Worm (Caenorhabditis elegans) whole organism, mixed stage, embryonic: Measurements from ENCODE around the gene moc-5.

Source experiments
- ceh-39 ChIP-seq: fragments of 150-350 bp; optimal IDR thresholded peaks from 2 replicates; lab custom pipeline; 2014; ENCODE audit warnings: missing biosample characterization, missing genetic modification characterization
- ceh-43 ChIP-seq: fragments of 200-800 bp; sonication (Bioruptor generic); optimal IDR thresholded peaks from 2 replicates; lab custom pipeline; 2018; ENCODE audit warnings: mild to moderate bottlenecking, missing genetic modification characterization, moderate library complexity, missing compliant biosample characterization
- ces-1 ChIP-seq: fragments of 150-350 bp; optimal IDR thresholded peaks from 2 replicates; lab custom pipeline; 2014; ENCODE audit warnings: missing biosample characterization, missing genetic modification reagents, missing genetic modification characterization
- cnd-1 ChIP-seq: fragments of 200-800 bp; sonication (Bioruptor generic); optimal IDR thresholded peaks from 2 replicates; lab custom pipeline; 2018; ENCODE audit warnings: mild to moderate bottlenecking, missing genetic modification characterization, missing compliant biosample characterization
- elt-1 ChIP-seq: sonication (generic microtip); optimal IDR thresholded peaks from 2 replicates; lab custom pipeline; 2017; ENCODE audit warnings: missing genetic modification characterization, mild to moderate bottlenecking, missing compliant biosample characterization, antibody characterized with exemption, moderate library complexity, borderline replicate concordance; ENCODE audit not compliant: insufficient read depth
- elt-3 ChIP-seq: fragments of 150-350 bp; optimal IDR thresholded peaks from 2 replicates; lab custom pipeline; 2014; ENCODE audit warnings: missing biosample characterization, missing genetic modification characterization
- flh-1 ChIP-seq: fragments of 200-800 bp; sonication (Bioruptor generic); optimal IDR thresholded peaks from 2 replicates; lab custom pipeline; 2018; ENCODE audit warnings: mild to moderate bottlenecking, missing genetic modification characterization, moderate library complexity, missing compliant biosample characterization
- ham-2 ChIP-seq: fragments of 200-800 bp; sonication (Bioruptor generic); optimal IDR thresholded peaks from 2 replicates; lab custom pipeline; 2018; ENCODE audit warnings: mild to moderate bottlenecking, missing genetic modification characterization, missing compliant biosample characterization
- hlh-1 ChIP-seq: fragments of 150-350 bp; optimal IDR thresholded peaks from 2 replicates; lab custom pipeline; 2014; ENCODE audit warnings: missing biosample characterization, missing genetic modification reagents, missing genetic modification characterization
- lin-13 ChIP-seq: fragments of 150-350 bp; optimal IDR thresholded peaks from 2 replicates; lab custom pipeline; 2014; ENCODE audit warnings: missing biosample characterization, missing genetic modification characterization
- lin-32 ChIP-seq: fragments of 200-800 bp; sonication (Bioruptor generic); optimal IDR thresholded peaks from 2 replicates; lab custom pipeline; 2018; ENCODE audit warnings: mild to moderate bottlenecking, missing genetic modification characterization, missing compliant biosample characterization
- lsy-2 ChIP-seq: fragments of 150-350 bp; optimal IDR thresholded peaks from 2 replicates; lab custom pipeline; 2014; ENCODE audit warnings: missing biosample characterization, missing genetic modification characterization
- mab-5 ChIP-seq: fragments of 150-350 bp; optimal IDR thresholded peaks from 2 replicates; lab custom pipeline; 2014; ENCODE audit warnings: missing biosample characterization, missing genetic modification characterization
- mep-1 ChIP-seq: fragments of 150-350 bp; optimal IDR thresholded peaks from 2 replicates; lab custom pipeline; 2017; ENCODE audit warnings: missing biosample characterization, missing genetic modification reagents, missing genetic modification characterization, inconsistent platforms
- mls-2 ChIP-seq: sonication (generic microtip); optimal IDR thresholded peaks from 2 replicates; lab custom pipeline; 2016; ENCODE audit warnings: mild to moderate bottlenecking, missing genetic modification characterization, moderate library complexity, missing compliant biosample characterization
- nhr-12 ChIP-seq: fragments of 150-350 bp; optimal IDR thresholded peaks from 2 replicates; lab custom pipeline; 2014; ENCODE audit warnings: missing biosample characterization, missing genetic modification characterization
- nhr-28 ChIP-seq: fragments of 150-350 bp; optimal IDR thresholded peaks from 2 replicates; lab custom pipeline; 2014; ENCODE audit warnings: missing biosample characterization, missing genetic modification characterization
- nhr-76 ChIP-seq: sonication (generic microtip); optimal IDR thresholded peaks from 2 replicates; lab custom pipeline; 2017; ENCODE audit warnings: missing biosample characterization, missing genetic modification characterization
- pha-4 ChIP-seq: fragments of 150-350 bp; optimal IDR thresholded peaks from 2 replicates; lab custom pipeline; 2018; ENCODE audit warnings: missing biosample characterization, missing genetic modification reagents, missing genetic modification characterization
- snpc-4 ChIP-seq: fragments of 150-350 bp; optimal IDR thresholded peaks from 2 replicates; lab custom pipeline; 2014; ENCODE audit warnings: missing biosample characterization, missing genetic modification characterization
- tbx-8 ChIP-seq: fragments of 200-800 bp; sonication (Bioruptor generic); optimal IDR thresholded peaks from 2 replicates; lab custom pipeline; 2018; ENCODE audit warnings: mild to moderate bottlenecking, missing genetic modification characterization, moderate library complexity, missing compliant biosample characterization
- unc-120 ChIP-seq: sonication (generic microtip); optimal IDR thresholded peaks from 2 replicates; lab custom pipeline; 2017; ENCODE audit warnings: missing genetic modification characterization, missing compliant biosample characterization; ENCODE audit not compliant: poor library complexity, severe bottlenecking
- unc-39 ChIP-seq: fragments of 150-350 bp; optimal IDR thresholded peaks from 2 replicates; lab custom pipeline; 2014; ENCODE audit warnings: missing biosample characterization, missing genetic modification characterization
- unc-62 ChIP-seq: fragments of 150-350 bp; optimal IDR thresholded peaks from 2 replicates; lab custom pipeline; 2014; ENCODE audit warnings: missing biosample characterization, missing genetic modification reagents, missing genetic modification characterization
- ztf-11 ChIP-seq: fragments of 150-350 bp; optimal IDR thresholded peaks from 2 replicates; lab custom pipeline; 2014; ENCODE audit warnings: missing biosample characterization, missing genetic modification characterization

The moc-5 gene

ce11 chrX:9547264-9547751 is 18.5 kb downstream of the moc-5 start:
- TF ChIP-seq ceh-39 (tag; lab: Kevin White, UChicago), result no peak
- peak; percentile 82 for TF ChIP-seq unc-62 (GFP tag; lab: Kevin White, UChicago)

DNA sequence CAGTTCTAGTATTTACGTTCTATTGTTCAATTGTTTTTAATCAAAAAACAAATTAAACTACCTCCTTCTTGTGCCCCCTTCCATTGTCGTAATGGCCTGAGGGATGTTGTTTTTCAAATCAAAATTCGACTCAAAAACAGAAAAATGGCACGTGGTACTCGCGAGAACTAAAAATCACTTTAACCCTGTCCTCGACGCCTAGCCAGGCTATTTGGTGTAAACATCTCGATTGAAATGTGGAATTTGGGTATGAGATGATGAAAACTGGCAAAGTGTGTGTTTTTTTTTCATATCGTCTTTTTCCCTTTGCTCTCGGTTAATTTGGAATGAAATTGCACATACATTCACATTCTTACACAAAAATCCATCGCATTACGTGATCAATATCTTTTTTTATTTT is 19.1 kb downstream of the moc-5 start:
- TF ChIP-seq elt-3, result no peak
- no peak for TF ChIP-seq unc-39 (tag; lab: Kevin White, UChicago)
- TF ChIP-seq tbx-8 (GFP tag; lab: Kevin White, UChicago), result no peak
- TF ChIP-seq mab-5 (tag; lab: Kevin White, UChicago), result no peak
- TF ChIP-seq unc-120 (tag; lab: Kevin White, UChicago), result peak; percentile 4

DNA sequence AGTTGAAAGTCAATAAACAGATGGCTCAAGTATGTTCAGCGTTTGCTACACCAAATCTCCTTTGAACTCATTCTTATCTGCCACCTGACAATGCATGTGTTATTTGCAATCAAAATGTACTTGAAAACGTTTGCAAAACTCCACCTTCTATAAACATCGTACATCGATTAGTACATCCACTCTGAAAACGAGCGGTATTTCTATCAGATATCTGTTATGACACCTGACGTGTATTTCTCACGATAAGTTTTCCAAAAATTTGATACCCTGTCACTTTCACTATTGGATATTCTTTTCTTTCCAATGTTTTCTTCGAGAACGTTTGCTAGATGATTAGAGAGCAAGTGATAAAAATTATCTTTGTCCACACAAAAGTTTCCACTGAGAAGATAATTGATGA is 21.4 kb downstream of the moc-5 start:
- peak; percentile 25 for TF ChIP-seq unc-62 (GFP tag; lab: Kevin White, UChicago)
- TF ChIP-seq lsy-2 (tag; lab: Kevin White, UChicago), result no peak
- TF ChIP-seq pha-4 (tag; lab: Kevin White, UChicago), result no peak
- peak; percentile 17 for TF ChIP-seq hlh-1 (tag; lab: Kevin White, UChicago)
- no peak for TF ChIP-seq unc-39 (tag; lab: Kevin White, UChicago)
- no peak for TF ChIP-seq elt-1

DNA sequence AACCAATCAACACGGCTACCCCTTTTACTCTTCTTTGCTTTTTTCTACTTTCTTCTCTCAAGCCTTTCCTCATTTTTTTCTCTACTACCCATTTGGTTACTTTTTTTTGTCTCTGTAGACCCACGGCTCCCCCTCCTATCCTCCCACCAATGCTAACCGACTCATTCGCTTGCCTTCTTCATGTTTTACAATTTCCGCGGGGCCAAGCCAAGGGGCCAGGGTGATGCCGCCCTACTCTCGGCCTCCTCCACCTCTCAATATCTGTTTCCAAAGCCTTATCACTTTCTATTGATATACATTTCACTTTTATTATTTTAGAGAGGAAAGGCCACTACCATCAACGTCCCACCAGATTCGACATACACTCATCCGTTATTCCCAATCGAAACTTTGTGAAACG is 22.4 kb downstream of the moc-5 start, which contains the start of gene F49E2.5:
Gene F49E2.5 (plus strand): TSS at position 301 of the 400 bp plus-strand sequence.
- TF ChIP-seq unc-62 (GFP tag; lab: Kevin White, UChicago) (no peak), lin-13 (tag; lab: Kevin White, UChicago) (no peak), nhr-12 (tag; lab: Kevin White, UChicago) (no peak), elt-3 (no peak), unc-120 (tag; lab: Kevin White, UChicago) (no peak), ceh-43 (GFP tag; lab: Kevin White, UChicago) (no peak), snpc-4 (tag; lab: Kevin White, UChicago) (no peak), lsy-2 (tag; lab: Kevin White, UChicago) (no peak), nhr-28 (no peak), mep-1 (tag; lab: Kevin White, UChicago) (no peak)

DNA sequence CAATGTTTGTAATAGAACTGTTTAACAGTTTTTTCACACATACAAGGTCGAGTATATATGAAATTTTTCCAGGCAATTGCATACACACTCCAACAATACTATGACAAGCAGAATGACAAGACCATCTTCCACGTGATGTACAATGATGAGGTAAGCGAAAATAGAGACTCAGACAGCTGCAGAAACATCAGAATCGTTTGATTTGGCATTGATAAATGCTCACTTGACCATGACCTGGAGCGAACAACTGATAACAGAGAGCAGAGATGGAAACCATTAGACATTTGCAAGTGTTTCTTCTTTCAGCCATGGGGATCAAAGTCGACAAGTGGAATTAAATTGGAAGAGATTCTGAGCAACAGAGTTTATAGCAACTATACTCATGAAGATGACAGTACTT is 25.3 kb downstream of the moc-5 start:
- TF ChIP-seq elt-3 (no peak), nhr-76 (tag; lab: Kevin White, UChicago) (no peak), ceh-39 (tag; lab: Kevin White, UChicago) (no peak), nhr-28 (no peak), pha-4 (tag; lab: Kevin White, UChicago) (no peak), ham-2 (GFP tag; lab: Kevin White, UChicago) (no peak), flh-1 (no peak), lsy-2 (tag; lab: Kevin White, UChicago) (no peak), ces-1 (no peak)

- no peak for TF ChIP-seq elt-3
- no peak for TF ChIP-seq mep-1 (tag; lab: Kevin White, UChicago)
- TF ChIP-seq ztf-11 (tag; lab: Kevin White, UChicago), result no peak
- TF ChIP-seq lin-32 (GFP tag; lab: Kevin White, UChicago), result no peak
- no peak for TF ChIP-seq ham-2 (GFP tag; lab: Kevin White, UChicago)
- no peak for TF ChIP-seq nhr-28
- TF ChIP-seq mab-5 (tag; lab: Kevin White, UChicago), result no peak
- no peak for TF ChIP-seq ceh-43 (GFP tag; lab: Kevin White, UChicago)
- TF ChIP-seq nhr-76 (tag; lab: Kevin White, UChicago), result no peak
- no peak for TF ChIP-seq tbx-8 (GFP tag; lab: Kevin White, UChicago)
- TF ChIP-seq mls-2 (tag; lab: Kevin White, UChicago), result no peak
- no peak for TF ChIP-seq ces-1
- no peak for TF ChIP-seq pha-4 (tag; lab: Kevin White, UChicago)
- TF ChIP-seq cnd-1 (tag; lab: Kevin White, UChicago), result no peak
- TF ChIP-seq ceh-39 (tag; lab: Kevin White, UChicago), result no peak
Measured at ce11 chrX:9539294-9540030, 26.3 kb downstream of the moc-5 start, which contains the start of gene nuc-1. TSS of gene nuc-1 (plus strand) at chrX:9539905.
